Fruit fly (Drosophila melanogaster) whole organism, adult: Measurements from ENCODE around the gene CG43938.

Experiments used
- CG14711 ChIP-seq: fragments of 200-800 bp; sonication (Bioruptor generic); optimal IDR thresholded peaks from 2 replicates; lab custom pipeline; 2018; ENCODE audit warnings: missing biosample characterization, mild to moderate bottlenecking, missing genetic modification characterization, moderate library complexity
- CG1620 ChIP-seq: fragments of 200-800 bp; sonication (Bioruptor generic); optimal IDR thresholded peaks from 2 replicates; lab custom pipeline; 2016; ENCODE audit warnings: missing biosample characterization, missing genetic modification characterization
- CG5204 ChIP-seq: fragments of 200-800 bp; sonication (Bioruptor generic); optimal IDR thresholded peaks from 2 replicates; lab custom pipeline; 2016; ENCODE audit warnings: missing biosample characterization, missing genetic modification characterization
- CG7045 ChIP-seq: fragments of 200-800 bp; sonication (Bioruptor generic); optimal IDR thresholded peaks from 2 replicates; lab custom pipeline; 2017; ENCODE audit warnings: missing biosample characterization, mild to moderate bottlenecking, missing genetic modification characterization
- CG7101 ChIP-seq: fragments of 200-800 bp; sonication (Bioruptor generic); optimal IDR thresholded peaks from 2 replicates; lab custom pipeline; 2018; ENCODE audit warnings: missing biosample characterization, mild to moderate bottlenecking, missing genetic modification characterization, moderate library complexity
- Clk ChIP-seq: fragments of 200-800 bp; sonication (Bioruptor generic); optimal IDR thresholded peaks from 2 replicates; lab custom pipeline; 2017; ENCODE audit warnings: missing biosample characterization, missing genetic modification characterization
- Crg-1 ChIP-seq: fragments of 200-800 bp; sonication (Bioruptor generic); optimal IDR thresholded peaks from 2 replicates; lab custom pipeline; 2016; ENCODE audit warnings: missing biosample characterization, missing genetic modification characterization
- Hr96 ChIP-seq: fragments of 200-800 bp; sonication (Bioruptor generic); optimal IDR thresholded peaks from 2 replicates; lab custom pipeline; 2016; ENCODE audit warnings: missing biosample characterization, missing genetic modification characterization
- Mnt ChIP-seq: fragments of 200-800 bp; sonication (Bioruptor generic); optimal IDR thresholded peaks from 2 replicates; lab custom pipeline; 2016; ENCODE audit warnings: missing biosample characterization, mild to moderate bottlenecking, missing genetic modification characterization
- cic ChIP-seq: fragments of 200-800 bp; sonication (Bioruptor generic); optimal IDR thresholded peaks from 2 replicates; lab custom pipeline; 2017; ENCODE audit warnings: missing biosample characterization, mild to moderate bottlenecking, missing genetic modification characterization, moderate library complexity
- kay ChIP-seq: fragments of 200-800 bp; sonication (Bioruptor generic); peaks from one replicate; lab custom pipeline; 2016; ENCODE audit warnings: missing biosample characterization, missing genetic modification characterization, borderline replicate concordance
- pad ChIP-seq: fragments of 200-800 bp; sonication (Bioruptor generic); optimal IDR thresholded peaks from 3 replicates; lab custom pipeline; 2017; ENCODE audit warnings: missing biosample characterization, missing genetic modification characterization, mild to moderate bottlenecking, moderate library complexity, missing genetic modification reagents
- toe ChIP-seq: fragments of 200-800 bp; sonication (Bioruptor generic); optimal IDR thresholded peaks from 2 replicates; lab custom pipeline; 2016; ENCODE audit warnings: missing biosample characterization, missing genetic modification characterization

DNA sequence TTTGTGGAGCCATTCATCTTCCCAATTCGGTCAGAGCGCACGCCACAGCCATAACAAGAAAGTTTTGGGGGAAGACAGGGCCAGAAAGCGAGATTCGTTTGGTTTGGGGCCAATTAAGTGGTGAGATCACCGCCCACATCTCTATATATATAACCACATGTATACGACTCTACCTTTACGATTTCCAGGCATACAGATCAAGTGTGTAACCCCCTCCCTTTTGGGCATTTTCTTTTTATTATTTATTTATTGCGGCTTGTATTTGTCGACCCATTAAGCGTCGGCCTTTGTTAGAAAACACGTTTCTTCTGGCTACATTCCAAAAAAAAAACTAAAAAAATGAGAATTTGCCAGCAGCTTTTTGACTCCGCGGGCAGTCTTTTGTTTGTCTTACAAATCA lies 20.1 kb upstream of the CG43938 start:
- TF ChIP-seq toe (GFP tag; lab: Kevin White, UChicago) = no peak
- no peak for TF ChIP-seq Crg-1 (GFP tag; lab: Kevin White, UChicago)
- TF ChIP-seq Clk (GFP tag; lab: Kevin White, UChicago) = no peak
- no peak for TF ChIP-seq kay (GFP tag; lab: Kevin White, UChicago)
- TF ChIP-seq Hr96 (GFP tag; lab: Kevin White, UChicago) = no peak
- TF ChIP-seq Mnt (GFP tag; lab: Kevin White, UChicago) = no peak
- TF ChIP-seq CG14711 (tag; lab: Kevin White, UChicago) = no peak
- no peak for TF ChIP-seq CG1620 (GFP tag; lab: Kevin White, UChicago)
- TF ChIP-seq CG7101 (tag; lab: Kevin White, UChicago) = no peak
- TF ChIP-seq CG5204 (GFP tag; lab: Kevin White, UChicago) = no peak
- TF ChIP-seq cic (GFP tag; lab: Kevin White, UChicago) = no peak
- no peak for TF ChIP-seq pad
- TF ChIP-seq CG7045 = no peak
